Fruit fly (Drosophila melanogaster) whole organism, embryonic: Measurements from ENCODE around the gene CG43675.

Experiments
- CG32532 ChIP-seq: fragments of 200-800 bp; sonication (Bioruptor generic); IDR thresholded peaks from 2 replicates; pipeline ENCODE4 v1.3.6; 2022; ENCODE audit warnings: missing biosample characterization, missing genetic modification characterization
- peb ChIP-seq: fragments of 200-800 bp; sonication (Bioruptor generic); IDR thresholded peaks from 2 replicates; pipeline ENCODE4 v1.3.6; 2022; ENCODE audit warnings: missing biosample characterization, missing genetic modification characterization

- TF ChIP-seq peb (GFP tag; lab: Robert Waterston, UW), result no peak
- no peak for TF ChIP-seq CG32532 (GFP tag; lab: Robert Waterston, UW)
Observed at dm6 chr3R:9395998-9396397, 40.7 kb downstream of the CG43675 start.
